Worm (Caenorhabditis elegans) whole organism, young adult: Measurements from ENCODE around the gene ZC13.10.

Experiments used
- K12H6.12 ChIP-seq: fragments of 200-800 bp; sonication (Bioruptor generic); optimal IDR thresholded peaks from 2 replicates; lab custom pipeline; 2018; ENCODE audit warnings: mild to moderate bottlenecking, missing genetic modification characterization, missing compliant biosample characterization
- Y56A3A.18 ChIP-seq: fragments of 200-800 bp; sonication (Bioruptor generic); IDR thresholded peaks from 2 replicates; pipeline ENCODE4 v1.3.6; 2022; ENCODE audit warnings: missing genetic modification reagents, missing genetic modification characterization, missing compliant biosample characterization
- ama-1 ChIP-seq, 3 experiments: fragments of 150-350 bp in 1 of 3; sonication (generic microtip) in 2 of 3; optimal IDR thresholded peaks; 2 replicates each; lab custom pipeline; 2014 to 2018; ENCODE audit warnings: missing biosample characterization in 2 of 3, missing genetic modification characterization in 2 of 3, missing genetic modification reagents in 2 of 3
- dox-1 ChIP-seq: fragments of 200-800 bp; sonication (Bioruptor generic); IDR thresholded peaks from 2 replicates; pipeline ENCODE4 v1.3.6; 2022; ENCODE audit warnings: missing genetic modification reagents, missing genetic modification characterization, missing compliant biosample characterization
- efl-1 ChIP-seq: fragments of 150-350 bp; optimal IDR thresholded peaks from 2 replicates; lab custom pipeline; 2014; ENCODE audit warnings: missing biosample characterization, missing genetic modification reagents, missing genetic modification characterization
- egl-44 ChIP-seq: fragments of 200-800 bp; sonication (Bioruptor generic); IDR thresholded peaks from 2 replicates; pipeline ENCODE4 v1.3.6; 2022; ENCODE audit warnings: missing genetic modification reagents, missing genetic modification characterization, missing compliant biosample characterization
- hlh-26 ChIP-seq: fragments of 200-800 bp; sonication (Bioruptor generic); conservative IDR thresholded peaks from 2 replicates; pipeline ENCODE4 v1.3.6; 2022; ENCODE audit warnings: missing genetic modification reagents, missing genetic modification characterization, missing compliant biosample characterization
- madf-8 ChIP-seq: fragments of 200-800 bp; sonication (Bioruptor generic); conservative IDR thresholded peaks from 2 replicates; pipeline ENCODE4 v1.3.6; 2022; ENCODE audit warnings: missing genetic modification reagents, missing genetic modification characterization, missing compliant biosample characterization
- nfyb-1 ChIP-seq: fragments of 200-800 bp; sonication (Bioruptor generic); IDR thresholded peaks from 2 replicates; pipeline ENCODE4 v1.3.6; 2022; ENCODE audit warnings: missing genetic modification reagents, missing genetic modification characterization, missing compliant biosample characterization
- nhr-90 ChIP-seq: sonication (generic microtip); optimal IDR thresholded peaks from 2 replicates; lab custom pipeline; 2016; ENCODE audit warnings: missing genotype, mild to moderate bottlenecking, missing genetic modification characterization, missing compliant biosample characterization
- snpc-1.3 ChIP-seq: sonication (generic microtip); optimal IDR thresholded peaks from 2 replicates; lab custom pipeline; 2017; ENCODE audit warnings: missing genetic modification characterization, mild to moderate bottlenecking, missing compliant biosample characterization, antibody characterized with exemption, moderate library complexity, missing genotype, missing genetic modification reagents; ENCODE audit not compliant: insufficient read depth
- unc-62 ChIP-seq: fragments of 150-350 bp; optimal IDR thresholded peaks from 2 replicates; lab custom pipeline; 2014; ENCODE audit warnings: missing biosample characterization, missing genetic modification reagents, missing genetic modification characterization

ce11 chrX:910337-910736, 7.9 kb upstream of the ZC13.10 start:
- TF ChIP-seq egl-44, result no peak
- no peak for TF ChIP-seq nhr-90
- no peak for TF ChIP-seq unc-62 (GFP tag; lab: Kevin White, UChicago)
- no peak for TF ChIP-seq ama-1 (optimal IDR thresholded peaks at IDR 0.05; lab: Kevin White, UChicago)
- TF ChIP-seq ama-1 (GFP tag; optimal IDR thresholded peaks at IDR 0.05; lab: Kevin White, UChicago), result no peak
- no peak for TF ChIP-seq K12H6.12
- TF ChIP-seq Y56A3A.18, result no peak
- no peak for TF ChIP-seq efl-1 (GFP tag; lab: Kevin White, UChicago)
- TF ChIP-seq dox-1 (GFP tag; lab: Robert Waterston, UW), result no peak
- no peak for TF ChIP-seq madf-8
- TF ChIP-seq snpc-1.3 (tag; lab: Kevin White, UChicago), result no peak
- no peak for TF ChIP-seq hlh-26 (GFP tag; lab: Robert Waterston, UW)
- TF ChIP-seq nfyb-1, result no peak
